Fruit fly (Drosophila melanogaster) whole organism: Measurements from ENCODE around the gene CG14435.

ENCODE experiments used
- CG8478 ChIP-seq: fragments of >200 bp; optimal IDR thresholded peaks from 2 replicates; lab custom pipeline; 2018; ENCODE audit warnings: inconsistent platforms
- Dll ChIP-seq: fragments of >200 bp; optimal IDR thresholded peaks from 2 replicates; lab custom pipeline; 2017
- pan ChIP-seq: fragments of >200 bp; optimal IDR thresholded peaks from 2 replicates; lab custom pipeline; 2017
- usp ChIP-seq: fragments of >200 bp; optimal IDR thresholded peaks from 2 replicates; lab custom pipeline; 2017; ENCODE audit warnings: missing biosample characterization, missing genetic modification characterization, mixed read lengths

DNA sequence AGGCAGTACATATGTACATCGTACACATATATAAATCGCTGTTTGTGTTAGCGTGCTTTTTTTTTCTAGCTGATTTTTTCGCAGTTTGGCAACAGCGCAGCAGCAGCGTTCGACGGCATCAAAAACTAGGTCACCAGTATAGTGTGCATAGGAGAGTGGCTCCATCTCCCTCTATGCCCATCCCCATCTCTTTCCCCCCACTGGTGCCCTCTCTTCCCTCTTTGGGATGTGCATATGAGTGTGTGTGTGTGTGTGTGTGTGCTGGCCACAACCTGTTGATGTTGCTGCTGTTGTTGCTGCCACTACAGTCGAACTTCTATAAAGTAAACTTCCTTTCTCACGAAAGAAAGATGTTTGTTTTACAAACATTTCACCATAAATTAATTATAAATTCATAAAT lies 28.0 kb upstream of the CG14435 start:
- TF ChIP-seq usp (GFP tag; lab: Kevin White, UChicago) (no peak), CG8478 (lab: Kevin White, UChicago) (no peak), Dll (no peak), pan (lab: Kevin White, UChicago) (no peak)
